Fruit fly (Drosophila melanogaster) S2 (cell line): ENCODE measurements around the gene CG42832.

Experiments
- CG8478 ChIP-seq: fragments of >200 bp; optimal IDR thresholded peaks from 2 replicates; lab custom pipeline; 2018
- CTCF ChIP-seq, 2 experiments: fragments of >200 bp; optimal IDR thresholded peaks; 2 replicates each; lab custom pipeline; 2018

- TF ChIP-seq CG8478 (lab: Kevin White, UChicago) (no peak), CTCF (optimal IDR thresholded peaks at IDR 0.05; lab: Kevin White, UChicago) (no peak)
Measured at dm6 chr3L:11626229-11626826, 16.4 kb downstream of the CG42832 start, which contains the start of gene PCID2.
